Worm (Caenorhabditis elegans) whole organism, L3 larva: ENCODE results near the gene gon-4.

Experiments used
- ceh-82 ChIP-seq: fragments of 150-350 bp; optimal IDR thresholded peaks from 2 replicates; lab custom pipeline; 2014; ENCODE audit warnings: missing biosample characterization, missing genetic modification characterization
- egl-27 ChIP-seq: sonication (generic microtip); optimal IDR thresholded peaks from 4 replicates; lab custom pipeline; 2017; ENCODE audit warnings: missing biosample characterization, missing genetic modification reagents, missing genetic modification characterization
- lin-39 ChIP-seq: fragments of 150-350 bp; optimal IDR thresholded peaks from 2 replicates; lab custom pipeline; 2018; ENCODE audit warnings: missing biosample characterization, missing genetic modification reagents, missing genetic modification characterization
- mml-1 ChIP-seq: fragments of 150-350 bp; sonication (generic microtip); optimal IDR thresholded peaks from 3 replicates; lab custom pipeline; 2014; ENCODE audit warnings: missing biosample characterization, missing genetic modification characterization
- skn-1 ChIP-seq: fragments of 150-350 bp; optimal IDR thresholded peaks from 2 replicates; lab custom pipeline; 2014; ENCODE audit warnings: missing biosample characterization, missing genetic modification characterization
- unc-39 ChIP-seq: sonication (generic microtip); optimal IDR thresholded peaks from 4 replicates; lab custom pipeline; 2017; ENCODE audit warnings: missing biosample characterization, missing genetic modification characterization

DNA sequence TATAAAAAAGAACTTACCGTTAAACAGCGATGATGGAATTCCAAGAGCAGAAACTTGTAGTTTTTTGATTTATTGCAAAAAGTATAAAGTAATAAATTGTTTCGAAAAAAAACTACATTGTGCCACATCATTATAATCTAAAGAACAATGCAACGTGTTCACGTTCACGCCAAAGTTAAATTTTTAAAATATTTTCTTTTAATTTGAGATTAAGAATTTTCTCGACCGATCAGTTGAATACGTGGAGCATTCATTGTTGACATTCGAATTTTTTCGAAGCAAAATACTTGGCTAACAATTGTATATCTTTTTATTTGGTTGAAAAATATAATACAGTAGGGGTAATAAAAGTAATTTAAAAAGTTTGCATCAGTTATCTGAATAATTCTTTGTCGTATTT lies 33.4 kb downstream of the gon-4 start, which contains the start of gene F01G10.5:
- TF ChIP-seq ceh-82 (tag; lab: Kevin White, UChicago) (no peak), unc-39 (tag; lab: Kevin White, UChicago) (no peak), mml-1 (no peak), skn-1 (tag; lab: Kevin White, UChicago) (no peak), lin-39 (tag; lab: Kevin White, UChicago) (no peak), egl-27 (tag; lab: Kevin White, UChicago) (no peak)
